ENCODE assay signal across 6 fruit fly cellular contexts in genomic region chr3R:21296038-21296727, dm6.
TF ChIP-seq lines count a peak whose summit lies in the region.

No protein-coding gene starts in this region.

- TF ChIP-seq CTCF in whole organism, embryonic (GFP tag; optimal IDR thresholded peaks at IDR 0.05; lab: Kevin White, UChicago): no peak

TF ChIP-seq in whole organism, 6 proteins besides CTCF, POLR2A, EP300 and RAD21:
- TF ChIP-seq Dll (optimal IDR thresholded peaks at IDR 0.05; lab: Kevin White, UChicago) (no peak), pan (optimal IDR thresholded peaks at IDR 0.05; lab: Kevin White, UChicago) (no peak), usp (GFP tag; optimal IDR thresholded peaks at IDR 0.05; lab: Kevin White, UChicago) (no peak), psq (optimal IDR thresholded peaks at IDR 0.05; lab: Kevin White, UChicago) (no peak), EcR (GFP tag; optimal IDR thresholded peaks at IDR 0.05; lab: Kevin White, UChicago) (no peak), CG8478 (optimal IDR thresholded peaks at IDR 0.05; lab: Kevin White, UChicago) (peak; percentile 16)
TF ChIP-seq in whole organism: peak in this region for 1.

TF ChIP-seq in whole organism, adult, 20 proteins besides CTCF, POLR2A, EP300 and RAD21 (continues in another document):
- TF ChIP-seq cnc (optimal IDR thresholded peaks at IDR 0.05; lab: Kevin White, UChicago) (no peak), cic (GFP tag; optimal IDR thresholded peaks at IDR 0.05; lab: Kevin White, UChicago) (peak; percentile 45), Mnt (GFP tag; optimal IDR thresholded peaks at IDR 0.05; lab: Kevin White, UChicago) (peak; percentile 52), tj (GFP tag; optimal IDR thresholded peaks at IDR 0.05; lab: Kevin White, UChicago) (peak; percentile 37), CG1620 (GFP tag; optimal IDR thresholded peaks at IDR 0.05; lab: Kevin White, UChicago) (no peak), toe (GFP tag; optimal IDR thresholded peaks at IDR 0.05; lab: Kevin White, UChicago) (peak; percentile 78), CG14711 (tag; optimal IDR thresholded peaks at IDR 0.05; lab: Kevin White, UChicago) (peak; percentile 87), CG5204 (GFP tag; optimal IDR thresholded peaks at IDR 0.05; lab: Kevin White, UChicago) (peak; percentile 91), CG7045 (GFP tag; optimal IDR thresholded peaks at IDR 0.05; lab: Kevin White, UChicago) (peak; percentile 90), kay (GFP tag; lab: Kevin White, UChicago; ENCODE audit: borderline replicate concordance) (peak; percentile 99), Clk (GFP tag; optimal IDR thresholded peaks at IDR 0.05; lab: Kevin White, UChicago) (peak; percentile 63), bab1 (GFP tag; optimal IDR thresholded peaks at IDR 0.05; lab: Kevin White, UChicago) (peak; percentile 57), pad (GFP tag; optimal IDR thresholded peaks at IDR 0.05; lab: Kevin White, UChicago) (peak; percentile 84), CG12768 (GFP tag; optimal IDR thresholded peaks at IDR 0.05; lab: Kevin White, UChicago) (peak; percentile 93), Crg-1 (GFP tag; optimal IDR thresholded peaks at IDR 0.05; lab: Kevin White, UChicago) (peak; percentile 70), Hr96 (GFP tag; optimal IDR thresholded peaks at IDR 0.05; lab: Kevin White, UChicago) (peak; percentile 10), CG11617 (GFP tag; optimal IDR thresholded peaks at IDR 0.05; lab: Kevin White, UChicago) (peak; percentile 92)

TF ChIP-seq in whole organism, embryonic, 481 proteins besides CTCF, POLR2A, EP300 and RAD21 (continues in another document):
- peak; percentile 78 for TF ChIP-seq Nf-YB (GFP tag; optimal IDR thresholded peaks at IDR 0.05; lab: Kevin White, UChicago)
- TF ChIP-seq fd102C (GFP tag; optimal IDR thresholded peaks at IDR 0.05; lab: Kevin White, UChicago): no peak
- peak; percentile 84 for TF ChIP-seq Blimp-1 (GFP tag; optimal IDR thresholded peaks at IDR 0.05; lab: Kevin White, UChicago)
- no peak for TF ChIP-seq inv (GFP tag; IDR thresholded peaks at IDR 0.05; lab: Robert Waterston, UW; ENCODE audit: partially characterized antibody)
- peak in 1 of 2 experiments; percentile 46 for TF ChIP-seq insv (GFP tag; optimal IDR thresholded peaks at IDR 0.05; lab: Kevin White, UChicago)
- peak; percentile 34 for TF ChIP-seq ac (GFP tag; optimal IDR thresholded peaks at IDR 0.05; lab: Kevin White, UChicago)
- peak; percentile 89 for TF ChIP-seq oc (tag; optimal IDR thresholded peaks at IDR 0.05; lab: Kevin White, UChicago)
- no peak for TF ChIP-seq Oaz (GFP tag; IDR thresholded peaks at IDR 0.05; lab: Robert Waterston, UW)
- no peak for TF ChIP-seq sna (GFP tag; IDR thresholded peaks at IDR 0.05; lab: Robert Waterston, UW; ENCODE audit: partially characterized antibody)
- TF ChIP-seq eyg (GFP tag; optimal IDR thresholded peaks at IDR 0.05; lab: Kevin White, UChicago): peak; percentile 22
- TF ChIP-seq CG11696 (GFP tag; IDR thresholded peaks at IDR 0.05; lab: Robert Waterston, UW): no peak
- peak; percentile 92 for TF ChIP-seq CG2712 (tag; optimal IDR thresholded peaks at IDR 0.05; lab: Kevin White, UChicago)
- peak; percentile 86 for TF ChIP-seq CG1233 (GFP tag; optimal IDR thresholded peaks at IDR 0.05; lab: Kevin White, UChicago)
- TF ChIP-seq Lim3 (GFP tag; IDR thresholded peaks at IDR 0.05; lab: Robert Waterston, UW): no peak
- peak; percentile 81 for TF ChIP-seq gem (tag; optimal IDR thresholded peaks at IDR 0.05; lab: Kevin White, UChicago)
- TF ChIP-seq zf30C (GFP tag; optimal IDR thresholded peaks at IDR 0.05; lab: Kevin White, UChicago): no peak
- peak; percentile 90 for TF ChIP-seq scrt (GFP tag; optimal IDR thresholded peaks at IDR 0.05; lab: Kevin White, UChicago)

TF ChIP-seq in whole organism, prepupa, 60 proteins besides CTCF, POLR2A, EP300 and RAD21 (continues in another document):
- peak; percentile 92 for TF ChIP-seq CG32006 (GFP tag; optimal IDR thresholded peaks at IDR 0.05; lab: Kevin White, UChicago)
- peak; percentile 96 for TF ChIP-seq svp (GFP tag; lab: Kevin White, UChicago)
- TF ChIP-seq achi (GFP tag; optimal IDR thresholded peaks at IDR 0.05; lab: Kevin White, UChicago): peak; percentile 90
- TF ChIP-seq CG15336 (GFP tag; IDR thresholded peaks at IDR 0.05; lab: Robert Waterston, UW): no peak
- peak; percentile 83 for TF ChIP-seq CG4318 (GFP tag; optimal IDR thresholded peaks at IDR 0.05; lab: Kevin White, UChicago)
- peak; percentile 80 for TF ChIP-seq Eip75B (GFP tag; optimal IDR thresholded peaks at IDR 0.05; lab: Kevin White, UChicago)
- TF ChIP-seq CG6276 (GFP tag; optimal IDR thresholded peaks at IDR 0.05; lab: Kevin White, UChicago): peak; percentile 93
- peak; percentile 82 to 84 for TF ChIP-seq salr (GFP tag; optimal IDR thresholded peaks at IDR 0.05; lab: Kevin White, UChicago)
- peak; percentile 74 for TF ChIP-seq CG6854 (GFP tag; optimal IDR thresholded peaks at IDR 0.05; lab: Kevin White, UChicago)
- TF ChIP-seq pdm3 (GFP tag; optimal IDR thresholded peaks at IDR 0.05; lab: Kevin White, UChicago): peak; percentile 91
- no peak for TF ChIP-seq Hr38 (GFP tag; optimal IDR thresholded peaks at IDR 0.05; lab: Kevin White, UChicago)
- TF ChIP-seq Smox (GFP tag; optimal IDR thresholded peaks at IDR 0.05; lab: Kevin White, UChicago): peak; percentile 90
- peak; percentile 85 for TF ChIP-seq CG1621 (tag; optimal IDR thresholded peaks at IDR 0.05; lab: Kevin White, UChicago)
- TF ChIP-seq CG34406 (GFP tag; optimal IDR thresholded peaks at IDR 0.05; lab: Kevin White, UChicago): peak; percentile 90
- peak; percentile 88 for TF ChIP-seq fd59A (GFP tag; optimal IDR thresholded peaks at IDR 0.05; lab: Kevin White, UChicago)
- no peak for TF ChIP-seq CG8119 (GFP tag; IDR thresholded peaks at IDR 0.05; lab: Robert Waterston, UW)
- no peak for TF ChIP-seq Gug (GFP tag; IDR thresholded peaks at IDR 0.05; lab: Robert Waterston, UW)
- peak; percentile 89 for TF ChIP-seq CG11762 (GFP tag; optimal IDR thresholded peaks at IDR 0.05; lab: Kevin White, UChicago; ENCODE audit: insufficient read depth)
- peak; percentile 91 for TF ChIP-seq acj6 (GFP tag; optimal IDR thresholded peaks at IDR 0.05; lab: Kevin White, UChicago)

TF ChIP-seq in whole organism, pupa, 21 proteins besides CTCF, POLR2A, EP300 and RAD21:
- TF ChIP-seq CG15710 (tag; optimal IDR thresholded peaks at IDR 0.05; lab: Kevin White, UChicago) (peak; percentile 92), CG10348 (GFP tag; IDR thresholded peaks at IDR 0.05; lab: Robert Waterston, UW) (no peak), EcR (GFP tag; optimal IDR thresholded peaks at IDR 0.05; lab: Kevin White, UChicago) (peak; percentile 36), Pif1A (GFP tag; optimal IDR thresholded peaks at IDR 0.05; lab: Kevin White, UChicago) (peak; percentile 90), D1 (tag; optimal IDR thresholded peaks at IDR 0.05; lab: Kevin White, UChicago) (peak; percentile 78), Ets98B (GFP tag; IDR thresholded peaks at IDR 0.05; lab: Robert Waterston, UW) (no peak), CG14655 (GFP tag; optimal IDR thresholded peaks at IDR 0.05; lab: Kevin White, UChicago) (peak; percentile 95), CG8159 (tag; optimal IDR thresholded peaks at IDR 0.05; lab: Kevin White, UChicago) (peak; percentile 95), gl (tag; optimal IDR thresholded peaks at IDR 0.05; lab: Kevin White, UChicago) (peak; percentile 83), CG8301 (tag; optimal IDR thresholded peaks at IDR 0.05; lab: Kevin White, UChicago) (peak; percentile 92), CG13204 (GFP tag; optimal IDR thresholded peaks at IDR 0.05; lab: Kevin White, UChicago) (peak; percentile 86), CG34367 (tag; optimal IDR thresholded peaks at IDR 0.05; lab: Kevin White, UChicago) (peak; percentile 93), Pif1B (GFP tag; optimal IDR thresholded peaks at IDR 0.05; lab: Kevin White, UChicago) (peak; percentile 93), CG9948 (tag; optimal IDR thresholded peaks at IDR 0.05; lab: Kevin White, UChicago) (peak; percentile 93), CG17806 (tag; optimal IDR thresholded peaks at IDR 0.05; lab: Kevin White, UChicago) (peak; percentile 91), CG12605 (GFP tag; IDR thresholded peaks at IDR 0.05; lab: Robert Waterston, UW) (no peak), rn (GFP tag; IDR thresholded peaks at IDR 0.05; lab: Robert Waterston, UW) (no peak), Snoo (tag; optimal IDR thresholded peaks at IDR 0.05; lab: Kevin White, UChicago) (peak; percentile 88)

TF ChIP-seq in whole organism, wandering third instar larva, 38 proteins besides CTCF, POLR2A, EP300 and RAD21 (continues in another document):
- TF ChIP-seq Dif (GFP tag; optimal IDR thresholded peaks at IDR 0.05; lab: Kevin White, UChicago; ENCODE audit: partially characterized antibody) (peak; percentile 57), dmrt93B (GFP tag; optimal IDR thresholded peaks at IDR 0.05; lab: Kevin White, UChicago) (peak; percentile 83), ey (GFP tag; optimal IDR thresholded peaks at IDR 0.05; lab: Kevin White, UChicago) (peak; percentile 89), sage (GFP tag; optimal IDR thresholded peaks at IDR 0.05; lab: Kevin White, UChicago) (peak; percentile 86), Rel (GFP tag; optimal IDR thresholded peaks at IDR 0.05; lab: Kevin White, UChicago) (peak; percentile 59), Rel (tag; optimal IDR thresholded peaks at IDR 0.05; lab: Kevin White, UChicago) (peak; percentile 52), CG32264 (GFP tag; optimal IDR thresholded peaks at IDR 0.05; lab: Kevin White, UChicago) (peak; percentile 65), dl (GFP tag; optimal IDR thresholded peaks at IDR 0.05; lab: Kevin White, UChicago; ENCODE audit: insufficient read depth in 1 of 2, partially characterized antibody in 2 of 2) (peak; percentile 38 to 47), lola (GFP tag; optimal IDR thresholded peaks at IDR 0.05; lab: Kevin White, UChicago) (no peak), dsf (GFP tag; optimal IDR thresholded peaks at IDR 0.05; lab: Kevin White, UChicago; ENCODE audit: borderline replicate concordance) (peak; percentile 9), CrebA (GFP tag; optimal IDR thresholded peaks at IDR 0.05; lab: Kevin White, UChicago; ENCODE audit: borderline replicate concordance) (peak; percentile 72), psq (GFP tag; optimal IDR thresholded peaks at IDR 0.05; lab: Kevin White, UChicago) (peak; percentile 82), Mio (GFP tag; optimal IDR thresholded peaks at IDR 0.05; lab: Kevin White, UChicago) (peak; percentile 51), pan (optimal IDR thresholded peaks at IDR 0.05; lab: Kevin White, UChicago) (no peak), brk (GFP tag; optimal IDR thresholded peaks at IDR 0.05; lab: Kevin White, UChicago) (peak; percentile 85), Hnf4 (GFP tag; optimal IDR thresholded peaks at IDR 0.05; lab: Kevin White, UChicago) (peak; percentile 62), rgr (GFP tag; optimal IDR thresholded peaks at IDR 0.05; lab: Kevin White, UChicago) (peak; percentile 91), HLH106 (tag; optimal IDR thresholded peaks at IDR 0.05; lab: Kevin White, UChicago) (peak; percentile 92), Abd-B (GFP tag; optimal IDR thresholded peaks at IDR 0.05; lab: Kevin White, UChicago) (no peak), Sp1 (GFP tag; optimal IDR thresholded peaks at IDR 0.05; lab: Kevin White, UChicago) (peak; percentile 94), Myc (optimal IDR thresholded peaks at IDR 0.05; lab: Kevin White, UChicago) (peak; percentile 24), br (GFP tag; optimal IDR thresholded peaks at IDR 0.05; lab: Kevin White, UChicago) (peak; percentile 82), jim (GFP tag; optimal IDR thresholded peaks at IDR 0.05; lab: Kevin White, UChicago) (peak; percentile 62)
